Fruit fly (Drosophila melanogaster) whole organism, embryonic: ENCODE data around the gene CG43085.
A peak's percentile ranks its signal among the peaks of the same experiment; 100 is the strongest.

Source experiments
- Asciz ChIP-seq: fragments of 200-800 bp; sonication (Bioruptor generic); optimal IDR thresholded peaks from 2 replicates; lab custom pipeline; 2017; ENCODE audit warnings: missing biosample characterization, mild to moderate bottlenecking, missing genetic modification characterization, missing genetic modification reagents
- Bdp1 ChIP-seq: fragments of 200-800 bp; sonication (Bioruptor generic); optimal IDR thresholded peaks from 3 replicates; lab custom pipeline; 2016; ENCODE audit warnings: missing biosample characterization, missing genetic modification characterization
- CG11696 ChIP-seq: fragments of 200-800 bp; sonication (Bioruptor generic); IDR thresholded peaks from 2 replicates; pipeline ENCODE4 v1.3.6; 2022; ENCODE audit warnings: missing biosample characterization, missing genetic modification characterization
- CG12071 ChIP-seq: fragments of 200-800 bp; sonication (Bioruptor generic); optimal IDR thresholded peaks from 3 replicates; lab custom pipeline; 2018; ENCODE audit warnings: missing biosample characterization, mild to moderate bottlenecking, missing genetic modification characterization
- CG1233 ChIP-seq: fragments of 200-800 bp; sonication (Bioruptor generic); optimal IDR thresholded peaks from 4 replicates; lab custom pipeline; 2018; ENCODE audit warnings: missing biosample characterization, mild to moderate bottlenecking, missing genetic modification characterization
- CG15479 ChIP-seq: fragments of 200-800 bp; sonication (Bioruptor generic); optimal IDR thresholded peaks from 3 replicates; lab custom pipeline; 2019; ENCODE audit warnings: missing biosample characterization, mild to moderate bottlenecking, missing genetic modification characterization, moderate library complexity
- CG17568 ChIP-seq: fragments of 200-800 bp; sonication (Bioruptor generic); optimal IDR thresholded peaks from 2 replicates; lab custom pipeline; 2018; ENCODE audit warnings: missing biosample characterization, mild to moderate bottlenecking, missing genetic modification characterization, moderate library complexity
- CG17802 ChIP-seq: fragments of 200-800 bp; sonication (Bioruptor generic); optimal IDR thresholded peaks from 2 replicates; lab custom pipeline; 2018; ENCODE audit warnings: missing biosample characterization, mild to moderate bottlenecking, missing genetic modification characterization, moderate library complexity
- CG2712 ChIP-seq: fragments of 200-800 bp; optimal IDR thresholded peaks from 3 replicates; lab custom pipeline; 2019; ENCODE audit warnings: missing biosample characterization, mild to moderate bottlenecking, missing genetic modification characterization, moderate library complexity
- CG30020 ChIP-seq: fragments of 200-800 bp; optimal IDR thresholded peaks from 2 replicates; lab custom pipeline; 2019; ENCODE audit warnings: missing biosample characterization, mild to moderate bottlenecking, missing genetic modification characterization, moderate library complexity
- CG32772 ChIP-seq: fragments of 200-800 bp; sonication (Bioruptor generic); IDR thresholded peaks from 2 replicates; pipeline ENCODE4 v1.3.6; 2022; ENCODE audit warnings: missing biosample characterization, missing genetic modification characterization
- CG33213 ChIP-seq: fragments of 200-800 bp; sonication (Bioruptor generic); optimal IDR thresholded peaks from 3 replicates; lab custom pipeline; 2016; ENCODE audit warnings: missing biosample characterization, missing genetic modification characterization
- CG34224 ChIP-seq: fragments of 200-800 bp; sonication (Bioruptor generic); IDR thresholded peaks from 3 replicates; pipeline ENCODE4 v1.3.6; 2022; ENCODE audit warnings: missing biosample characterization, missing genetic modification characterization; ENCODE audit not compliant: partially characterized antibody
- CG4730 ChIP-seq: fragments of 200-800 bp; sonication (Bioruptor generic); IDR thresholded peaks from 2 replicates; pipeline ENCODE4 v1.3.6; 2022; ENCODE audit warnings: missing biosample characterization, missing genetic modification characterization
- CG5180 ChIP-seq: fragments of 200-800 bp; sonication (Bioruptor generic); optimal IDR thresholded peaks from 3 replicates; lab custom pipeline; 2017; ENCODE audit warnings: missing biosample characterization, missing genetic modification characterization, mild to moderate bottlenecking, moderate library complexity, missing genetic modification reagents
- CG6689 ChIP-seq: fragments of 200-800 bp; sonication (Bioruptor generic); IDR thresholded peaks from 2 replicates; pipeline ENCODE4 v1.3.6; 2022; ENCODE audit warnings: missing biosample characterization, missing genetic modification characterization
- CG7928 ChIP-seq: fragments of 200-800 bp; sonication (Bioruptor generic); optimal IDR thresholded peaks from 2 replicates; lab custom pipeline; 2017; ENCODE audit warnings: missing biosample characterization, mild to moderate bottlenecking, missing genetic modification characterization
- CG9932 ChIP-seq: fragments of 200-800 bp; sonication (Bioruptor generic); IDR thresholded peaks from 2 replicates; pipeline ENCODE4 v1.3.6; 2022; ENCODE audit warnings: missing biosample characterization, missing genetic modification characterization
- D ChIP-seq, 2 experiments: fragments of 200-800 bp in 1 of 2; fragments of >200 bp in 1 of 2; sonication (Bioruptor generic) in 1 of 2; optimal IDR thresholded peaks; 2 replicates in 1 of 2; 3 replicates in 1 of 2; lab custom pipeline; 2017; ENCODE audit warnings: mild to moderate bottlenecking in 1 of 2, missing biosample characterization in 1 of 2, missing genetic modification characterization in 1 of 2, missing genetic modification reagents in 1 of 2
- Doc3 ChIP-seq: fragments of 200-800 bp; sonication (Bioruptor generic); IDR thresholded peaks from 3 replicates; pipeline ENCODE4 v1.3.6; 2022; ENCODE audit warnings: missing biosample characterization, missing genetic modification characterization; ENCODE audit not compliant: partially characterized antibody
- Elba2 ChIP-seq: fragments of 200-800 bp; sonication (Bioruptor generic); optimal IDR thresholded peaks from 3 replicates; lab custom pipeline; 2016; ENCODE audit warnings: missing biosample characterization, missing genetic modification characterization
- Fer2 ChIP-seq: fragments of 200-800 bp; sonication (Bioruptor generic); optimal IDR thresholded peaks from 2 replicates; lab custom pipeline; 2018; ENCODE audit warnings: missing biosample characterization, mild to moderate bottlenecking, missing genetic modification characterization, moderate library complexity
- Gug ChIP-seq: fragments of 200-800 bp; sonication (Bioruptor generic); IDR thresholded peaks from 4 replicates; pipeline ENCODE4 v1.3.6; 2022; ENCODE audit warnings: missing biosample characterization, missing genetic modification characterization
- HLH3B ChIP-seq: fragments of 200-800 bp; sonication (Bioruptor generic); IDR thresholded peaks from 2 replicates; pipeline ENCODE4 v1.3.6; 2022; ENCODE audit warnings: missing biosample characterization, missing genetic modification characterization
- MTF-1 ChIP-seq: fragments of 200-800 bp; sonication (Bioruptor generic); optimal IDR thresholded peaks from 2 replicates; lab custom pipeline; 2018; ENCODE audit warnings: missing biosample characterization, mild to moderate bottlenecking, missing genetic modification characterization, borderline replicate concordance
- Mad ChIP-seq: fragments of 200-800 bp; sonication (Bioruptor generic); optimal IDR thresholded peaks from 2 replicates; lab custom pipeline; 2016; ENCODE audit warnings: missing biosample characterization, missing genetic modification characterization
- Side ChIP-seq: fragments of 200-800 bp; sonication (Bioruptor generic); optimal IDR thresholded peaks from 2 replicates; lab custom pipeline; 2016; ENCODE audit warnings: missing biosample characterization, missing genetic modification characterization
- Six4 ChIP-seq: fragments of 200-800 bp; sonication (Bioruptor generic); optimal IDR thresholded peaks from 2 replicates; lab custom pipeline; 2016; ENCODE audit warnings: missing biosample characterization, missing genetic modification characterization
- Sox102F ChIP-seq: fragments of 200-800 bp; sonication (Bioruptor generic); optimal IDR thresholded peaks from 2 replicates; lab custom pipeline; 2018; ENCODE audit warnings: missing biosample characterization, mild to moderate bottlenecking, missing genetic modification characterization, moderate library complexity
- Taf1 ChIP-seq: fragments of 200-800 bp; sonication (Bioruptor generic); IDR thresholded peaks from 2 replicates; pipeline ENCODE4 v1.3.6; 2022; ENCODE audit warnings: missing biosample characterization, missing genetic modification characterization
- ab ChIP-seq: fragments of 200-800 bp; sonication (Bioruptor generic); optimal IDR thresholded peaks from 2 replicates; lab custom pipeline; 2016; ENCODE audit warnings: missing biosample characterization, missing genetic modification characterization
- amos ChIP-seq: fragments of 200-800 bp; sonication (Bioruptor generic); IDR thresholded peaks from 2 replicates; pipeline ENCODE4 v1.3.6; 2022; ENCODE audit warnings: missing biosample characterization, missing genetic modification characterization; ENCODE audit not compliant: partially characterized antibody
- ara ChIP-seq: fragments of 200-800 bp; sonication (Bioruptor generic); IDR thresholded peaks from 2 replicates; pipeline ENCODE4 v1.3.6; 2022; ENCODE audit warnings: missing biosample characterization, missing genetic modification characterization
- bowl ChIP-seq: fragments of 200-800 bp; sonication (Bioruptor generic); IDR thresholded peaks from 2 replicates; pipeline ENCODE4 v1.3.6; 2022; ENCODE audit warnings: missing biosample characterization, missing genetic modification characterization
- btn ChIP-seq: fragments of 200-800 bp; sonication (Bioruptor generic); optimal IDR thresholded peaks from 2 replicates; lab custom pipeline; 2016; ENCODE audit warnings: missing biosample characterization, missing genetic modification characterization
- cg ChIP-seq: fragments of 200-800 bp; sonication (Bioruptor generic); optimal IDR thresholded peaks from 3 replicates; lab custom pipeline; 2019; ENCODE audit warnings: missing biosample characterization, mild to moderate bottlenecking, missing genetic modification characterization, moderate library complexity
- ci ChIP-seq: fragments of 200-800 bp; sonication (Bioruptor generic); IDR thresholded peaks from 3 replicates; pipeline ENCODE4 v1.3.6; 2022; ENCODE audit warnings: missing biosample characterization, missing genetic modification characterization
- fu2 ChIP-seq: fragments of 200-800 bp; sonication (Bioruptor generic); optimal IDR thresholded peaks from 2 replicates; lab custom pipeline; 2016; ENCODE audit warnings: missing biosample characterization, missing genetic modification characterization
- klu ChIP-seq: fragments of 200-800 bp; sonication (Bioruptor generic); IDR thresholded peaks from 2 replicates; pipeline ENCODE4 v1.3.6; 2022; ENCODE audit warnings: missing biosample characterization, missing genetic modification characterization
- lola ChIP-seq, 3 experiments: fragments of >200 bp in 2 of 3; fragments of 200-800 bp in 1 of 3; sonication (Bioruptor generic) in 1 of 3; optimal IDR thresholded peaks; 2 replicates each; lab custom pipeline; 2017 to 2019; ENCODE audit warnings: missing biosample characterization in 3 of 3, missing genetic modification characterization in 3 of 3, mild to moderate bottlenecking in 1 of 3, moderate library complexity in 1 of 3
- maf-S ChIP-seq: fragments of 200-800 bp; sonication (Bioruptor generic); optimal IDR thresholded peaks from 2 replicates; lab custom pipeline; 2016; ENCODE audit warnings: missing biosample characterization, missing genetic modification characterization
- mam ChIP-seq: fragments of 200-800 bp; sonication (Bioruptor generic); optimal IDR thresholded peaks from 3 replicates; lab custom pipeline; 2016; ENCODE audit warnings: missing biosample characterization, missing genetic modification characterization
- mld ChIP-seq: fragments of 200-800 bp; sonication (Bioruptor generic); IDR thresholded peaks from 3 replicates; pipeline ENCODE4 v1.3.6; 2022; ENCODE audit warnings: missing biosample characterization, missing genetic modification characterization; ENCODE audit not compliant: partially characterized antibody
- odd ChIP-seq: fragments of 200-800 bp; sonication (Bioruptor generic); optimal IDR thresholded peaks from 2 replicates; lab custom pipeline; 2017; ENCODE audit warnings: missing biosample characterization, mild to moderate bottlenecking, missing genetic modification characterization
- pita ChIP-seq: fragments of 200-800 bp; sonication (Bioruptor generic); optimal IDR thresholded peaks from 2 replicates; lab custom pipeline; 2017; ENCODE audit warnings: missing biosample characterization, mild to moderate bottlenecking, missing genetic modification characterization
- sd ChIP-seq: fragments of 200-800 bp; sonication (Bioruptor generic); optimal IDR thresholded peaks from 3 replicates; lab custom pipeline; 2018; ENCODE audit warnings: missing biosample characterization, mild to moderate bottlenecking, missing genetic modification characterization, moderate library complexity
- sima ChIP-seq: fragments of 200-800 bp; sonication (Bioruptor generic); optimal IDR thresholded peaks from 2 replicates; lab custom pipeline; 2016; ENCODE audit warnings: missing biosample characterization, missing genetic modification characterization
- tna ChIP-seq: fragments of 200-800 bp; sonication (Bioruptor generic); IDR thresholded peaks from 2 replicates; pipeline ENCODE4 v1.3.6; 2022; ENCODE audit warnings: missing biosample characterization, missing genetic modification characterization; ENCODE audit not compliant: partially characterized antibody
- toy ChIP-seq: fragments of 200-800 bp; sonication (Bioruptor generic); IDR thresholded peaks from 2 replicates; pipeline ENCODE4 v1.3.6; 2022; ENCODE audit warnings: missing biosample characterization, missing genetic modification characterization
- ttk ChIP-seq: fragments of 200-800 bp; sonication (Bioruptor generic); IDR thresholded peaks from 2 replicates; pipeline ENCODE4 v2.1.2; 2022; ENCODE audit warnings: missing biosample characterization, missing genetic modification characterization

The CG43085 gene

DNA sequence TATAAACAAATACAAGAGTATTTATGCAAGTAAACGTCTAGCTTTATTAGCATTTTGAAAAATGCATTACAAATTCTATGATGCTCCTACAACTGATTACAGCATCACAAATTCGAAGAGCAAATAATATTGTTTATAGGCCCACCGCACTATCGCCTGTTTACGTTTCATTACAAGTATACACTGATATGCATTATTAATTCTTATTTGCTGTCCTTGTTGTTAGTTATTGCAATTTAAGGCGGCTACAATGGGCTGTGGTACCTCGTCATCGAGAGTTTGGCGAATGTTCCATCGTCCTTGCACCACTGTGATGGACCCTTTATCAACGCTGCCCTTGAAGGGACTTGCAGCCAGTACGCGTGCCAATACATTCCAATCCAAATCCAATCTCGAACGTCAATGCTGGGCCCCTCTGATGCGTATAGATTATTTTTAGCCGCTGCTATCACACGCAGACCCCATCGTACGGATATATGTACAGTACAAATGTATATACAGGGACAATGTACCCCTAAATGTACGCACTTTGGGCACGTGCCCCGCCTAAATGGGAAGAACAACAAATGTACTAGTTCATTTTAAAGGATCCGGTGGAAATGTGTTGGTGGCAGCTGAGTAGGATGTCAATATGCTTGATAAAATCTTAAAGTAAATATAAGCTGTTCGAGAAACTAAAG is 10.3 kb upstream of the CG43085 start (continued):
- no peak for TF ChIP-seq lola (GFP tag; optimal IDR thresholded peaks at IDR 0.05; lab: Kevin White, UChicago)
- TF ChIP-seq CG32772 (GFP tag; lab: Robert Waterston, UW) = no peak
- TF ChIP-seq maf-S = no peak
- no peak for TF ChIP-seq ci (GFP tag; lab: Robert Waterston, UW)
- no peak for TF ChIP-seq Elba2 (GFP tag; lab: Kevin White, UChicago)
- TF ChIP-seq amos (GFP tag; lab: Robert Waterston, UW) = no peak
- no peak for TF ChIP-seq ab
- no peak for TF ChIP-seq CG30020
- TF ChIP-seq bowl = no peak
- no peak for TF ChIP-seq CG34224 (GFP tag; lab: Robert Waterston, UW)
- no peak for TF ChIP-seq ttk
- TF ChIP-seq CG12071 (GFP tag; lab: Kevin White, UChicago) = no peak
- TF ChIP-seq Doc3 = no peak
- no peak for TF ChIP-seq CG6689 (GFP tag; lab: Robert Waterston, UW)
- no peak for TF ChIP-seq mld
- no peak for TF ChIP-seq CG7928
- TF ChIP-seq ara (GFP tag; lab: Robert Waterston, UW) = no peak
- no peak for TF ChIP-seq Six4 (GFP tag; lab: Kevin White, UChicago)
- TF ChIP-seq toy (GFP tag; lab: Robert Waterston, UW) = no peak
- no peak for TF ChIP-seq btn
- TF ChIP-seq CG4730 (GFP tag; lab: Robert Waterston, UW) = no peak
- TF ChIP-seq sd (tag; lab: Kevin White, UChicago) = peak; percentile 1
- no peak for TF ChIP-seq tna (GFP tag; lab: Robert Waterston, UW)
- TF ChIP-seq sima (GFP tag; lab: Kevin White, UChicago) = no peak
- no peak for TF ChIP-seq Mad (GFP tag; lab: Kevin White, UChicago)
- no peak for TF ChIP-seq Fer2 (tag; lab: Kevin White, UChicago)
- TF ChIP-seq CG1233 (GFP tag; lab: Kevin White, UChicago) = peak; percentile 20
- TF ChIP-seq odd (GFP tag; lab: Kevin White, UChicago) = no peak
- TF ChIP-seq MTF-1 (GFP tag; lab: Kevin White, UChicago) = no peak
- TF ChIP-seq CG15479 (GFP tag; lab: Kevin White, UChicago) = no peak
- TF ChIP-seq D (optimal IDR thresholded peaks at IDR 0.05; lab: Kevin White, UChicago) = no peak
- TF ChIP-seq D (GFP tag; optimal IDR thresholded peaks at IDR 0.05; lab: Kevin White, UChicago) = no peak
- TF ChIP-seq CG17802 (tag; lab: Kevin White, UChicago) = no peak
- TF ChIP-seq fu2 = no peak
- no peak for TF ChIP-seq CG17568 (GFP tag; lab: Kevin White, UChicago)
- TF ChIP-seq CG5180 = no peak
- TF ChIP-seq Sox102F (GFP tag; lab: Kevin White, UChicago) = peak; percentile 48
- no peak for TF ChIP-seq Bdp1 (GFP tag; lab: Kevin White, UChicago)
- no peak for TF ChIP-seq CG33213
- TF ChIP-seq CG2712 (tag; lab: Kevin White, UChicago) = no peak
- TF ChIP-seq klu (GFP tag; lab: Robert Waterston, UW) = no peak
- TF ChIP-seq pita = no peak
- TF ChIP-seq HLH3B (GFP tag; lab: Robert Waterston, UW) = no peak
- no peak for TF ChIP-seq mam
- TF ChIP-seq Taf1 (GFP tag; lab: Robert Waterston, UW) = no peak
- no peak for TF ChIP-seq CG11696 (GFP tag; lab: Robert Waterston, UW)
- TF ChIP-seq Side (GFP tag; lab: Kevin White, UChicago) = no peak
- peak; percentile 58 for TF ChIP-seq Asciz (GFP tag; lab: Kevin White, UChicago)
- TF ChIP-seq cg (GFP tag; lab: Kevin White, UChicago) = no peak
- no peak for TF ChIP-seq Gug
- TF ChIP-seq CG9932 (GFP tag; lab: Robert Waterston, UW) = no peak
